Worm (Caenorhabditis elegans) whole organism, L3 larva: ENCODE measurements around the gene R02C2.7.

Experiments used
- aly-2 ChIP-seq: fragments of 150-350 bp; optimal IDR thresholded peaks from 2 replicates; lab custom pipeline; 2014; ENCODE audit warnings: missing biosample characterization, missing genetic modification characterization
- lin-15B ChIP-seq: fragments of 150-350 bp; optimal IDR thresholded peaks from 2 replicates; lab custom pipeline; 2014; ENCODE audit warnings: missing biosample characterization, missing genetic modification characterization
- lin-39 ChIP-seq: fragments of 150-350 bp; optimal IDR thresholded peaks from 2 replicates; lab custom pipeline; 2018; ENCODE audit warnings: missing biosample characterization, missing genetic modification reagents, missing genetic modification characterization
- lsy-12 ChIP-seq: sonication (generic microtip); optimal IDR thresholded peaks from 2 replicates; lab custom pipeline; 2016; ENCODE audit warnings: mild to moderate bottlenecking, missing genetic modification characterization, missing compliant biosample characterization
- mdl-1 ChIP-seq: fragments of 150-350 bp; optimal IDR thresholded peaks from 2 replicates; lab custom pipeline; 2014; ENCODE audit warnings: missing biosample characterization, missing genetic modification characterization
- mml-1 ChIP-seq: fragments of 150-350 bp; sonication (generic microtip); optimal IDR thresholded peaks from 3 replicates; lab custom pipeline; 2014; ENCODE audit warnings: missing biosample characterization, missing genetic modification characterization
- nhr-11 ChIP-seq: fragments of 150-350 bp; optimal IDR thresholded peaks from 2 replicates; lab custom pipeline; 2014; ENCODE audit warnings: missing biosample characterization, missing genetic modification characterization
- nhr-77 ChIP-seq: fragments of 150-350 bp; optimal IDR thresholded peaks from 2 replicates; lab custom pipeline; 2014; ENCODE audit warnings: missing biosample characterization, missing genetic modification characterization
- skn-1 ChIP-seq: fragments of 150-350 bp; optimal IDR thresholded peaks from 2 replicates; lab custom pipeline; 2014; ENCODE audit warnings: missing biosample characterization, missing genetic modification characterization
- snpc-4 ChIP-seq: fragments of 150-350 bp; optimal IDR thresholded peaks from 2 replicates; lab custom pipeline; 2014; ENCODE audit warnings: missing biosample characterization, missing genetic modification characterization
- tbx-2 ChIP-seq: sonication (generic microtip); optimal IDR thresholded peaks from 2 replicates; lab custom pipeline; 2016; ENCODE audit warnings: mild to moderate bottlenecking, missing genetic modification characterization, missing compliant biosample characterization
- ztf-11 ChIP-seq: fragments of 150-350 bp; optimal IDR thresholded peaks from 2 replicates; lab custom pipeline; 2014; ENCODE audit warnings: missing biosample characterization, missing genetic modification characterization

DNA sequence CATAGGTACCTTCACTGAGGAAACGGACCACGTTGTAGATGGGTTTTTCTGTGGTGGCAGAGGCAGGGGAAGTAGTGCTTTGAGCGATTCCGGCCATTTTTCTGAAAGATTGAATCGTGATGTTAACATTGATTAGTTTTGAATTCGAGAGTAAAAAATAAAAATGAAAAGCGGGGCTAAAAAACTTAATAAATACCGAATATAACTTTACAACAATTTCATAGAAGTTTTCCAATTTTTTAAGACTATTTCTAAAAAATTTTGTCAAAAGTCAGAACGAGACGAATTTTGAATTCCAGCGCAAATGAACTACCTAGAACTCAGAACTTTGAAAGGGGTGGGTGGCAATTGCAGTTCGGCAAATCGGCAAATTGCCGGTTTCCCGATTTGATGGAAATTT is 7.8 kb downstream of the R02C2.7 start, which contains the start of gene kin-33:
- TF ChIP-seq aly-2 (tag; lab: Kevin White, UChicago) (no peak), skn-1 (tag; lab: Kevin White, UChicago) (no peak), mml-1 (tag; lab: Kevin White, UChicago) (no peak), snpc-4 (tag; lab: Kevin White, UChicago) (no peak), nhr-11 (tag; lab: Kevin White, UChicago) (no peak), ztf-11 (tag; lab: Kevin White, UChicago) (no peak), mdl-1 (tag; lab: Kevin White, UChicago) (no peak), tbx-2 (no peak), lin-39 (tag; lab: Kevin White, UChicago) (no peak), lsy-12 (tag; lab: Kevin White, UChicago) (no peak), lin-15B (tag; lab: Kevin White, UChicago) (no peak), nhr-77 (tag; lab: Kevin White, UChicago) (no peak)
